Fruit fly (Drosophila melanogaster): ENCODE results near the gene Tdh.

Gene Tdh

DNA sequence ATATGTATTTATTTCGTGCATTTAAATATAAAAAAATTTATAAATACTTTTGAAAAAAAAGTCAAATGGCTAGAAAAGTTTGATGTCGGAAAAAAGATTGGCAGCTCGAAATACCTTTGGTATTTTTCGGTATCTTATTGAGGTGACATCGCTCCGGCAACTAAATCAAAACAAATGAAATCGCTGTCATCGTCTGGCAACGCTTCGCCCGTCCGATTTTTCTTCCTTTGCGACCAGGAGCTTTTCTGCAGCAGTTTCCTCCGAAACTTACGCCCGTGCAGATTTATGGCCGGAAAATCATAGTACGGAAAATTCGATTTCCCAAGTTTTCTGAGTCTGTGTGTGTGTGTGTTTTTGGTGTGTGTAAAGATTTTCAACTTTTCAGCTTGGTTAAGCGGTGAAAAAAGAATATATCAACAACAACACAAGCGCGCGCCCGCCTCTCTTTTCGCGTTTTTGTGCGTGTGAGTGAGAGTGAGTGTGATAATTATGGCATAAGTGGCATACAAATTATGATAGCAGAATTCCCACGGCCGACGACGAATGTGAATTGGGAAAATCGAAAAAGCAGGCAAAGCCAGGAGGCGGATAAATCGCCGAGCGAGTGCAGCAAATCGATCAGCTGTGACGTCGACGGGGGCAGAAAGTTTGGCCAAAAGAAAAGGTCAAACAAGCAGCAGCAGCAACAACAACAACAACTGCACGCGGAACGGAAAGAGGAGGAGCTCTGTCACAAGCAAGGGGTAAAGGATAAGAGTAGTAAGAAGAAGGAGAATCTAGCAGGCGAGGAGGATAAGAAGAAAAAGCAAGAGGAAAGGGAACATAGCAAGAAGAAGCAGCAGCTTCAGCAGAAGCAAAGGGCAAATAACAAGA lies 30.6 kb downstream of the Tdh start, which contains the start of gene CG32425 (continued):
- TF ChIP-seq CG8765 (GFP tag; IDR thresholded peaks at IDR 0.05) (no peak), danr (GFP tag; IDR thresholded peaks at IDR 0.05) (no peak), rib (GFP tag; IDR thresholded peaks at IDR 0.05) (no peak), CG10209 (GFP tag; optimal IDR thresholded peaks at IDR 0.05) (no peak), CG8290 (GFP tag; optimal IDR thresholded peaks at IDR 0.05) (no peak), CG8290 (tag; optimal IDR thresholded peaks at IDR 0.05) (peak in 1 of 2 experiments; percentile 1), CG9609 (GFP tag; optimal IDR thresholded peaks at IDR 0.05) (no peak), p53 (GFP tag; optimal IDR thresholded peaks at IDR 0.05) (no peak), Chrac-16 (GFP tag; optimal IDR thresholded peaks at IDR 0.05) (no peak), Ets97D (GFP tag; optimal IDR thresholded peaks at IDR 0.05) (peak; percentile 61), CG17361 (GFP tag; IDR thresholded peaks at IDR 0.05) (0 out of 3 replicates have a peak, but pooled peaks have one; percentile 21), NFAT (GFP tag; IDR thresholded peaks at IDR 0.05) (no peak), slp2 (GFP tag; optimal IDR thresholded peaks at IDR 0.05) (no peak), CG12104 (GFP tag; optimal IDR thresholded peaks at IDR 0.05) (no peak), phol (tag; optimal IDR thresholded peaks at IDR 0.05) (peak; percentile 40), Sry-β (GFP tag; optimal IDR thresholded peaks at IDR 0.05) (peak; percentile 64), jigr1 (GFP tag; IDR thresholded peaks at IDR 0.05) (no peak), CG11398 (GFP tag; optimal IDR thresholded peaks at IDR 0.05) (no peak), otp (GFP tag; IDR thresholded peaks at IDR 0.05) (no peak), nmo (GFP tag; optimal IDR thresholded peaks at IDR 0.05) (peak; percentile 26), CG14860 (GFP tag; IDR thresholded peaks at IDR 0.05; ENCODE audit: partially characterized antibody) (no peak), CHES-1-like (GFP tag; optimal IDR thresholded peaks at IDR 0.05) (no peak), ttk (GFP tag; IDR thresholded peaks at IDR 0.05) (no peak), D19A (tag; optimal IDR thresholded peaks at IDR 0.05) (no peak), gro (GFP tag; optimal IDR thresholded peaks at IDR 0.05) (peak; percentile 36), ase (GFP tag; IDR thresholded peaks at IDR 0.05) (0 out of 3 replicates have a peak, but pooled peaks have one; percentile 12), CG14014 (GFP tag; IDR thresholded peaks at IDR 0.05) (no peak), schlank (tag; optimal IDR thresholded peaks at IDR 0.05) (no peak), bowl (GFP tag; IDR thresholded peaks at IDR 0.05) (no peak), crol (GFP tag; IDR thresholded peaks at IDR 0.05) (no peak), dan (GFP tag; IDR thresholded peaks at IDR 0.05) (no peak), CG14441 (GFP tag; IDR thresholded peaks at IDR 0.05) (no peak), sr (GFP tag; IDR thresholded peaks at IDR 0.05) (no peak), CG8924 (tag; optimal IDR thresholded peaks at IDR 0.05) (no peak), Stat92E (GFP tag; optimal IDR thresholded peaks at IDR 0.05) (no peak), CG13123 (GFP tag; optimal IDR thresholded peaks at IDR 0.05) (no peak), Xrp1 (GFP tag; IDR thresholded peaks at IDR 0.05) (peak; percentile 14; the same call in 1 of the 2 replicates), ranshi (GFP tag; IDR thresholded peaks at IDR 0.05) (no peak), bcd (GFP tag; optimal IDR thresholded peaks at IDR 0.05) (no peak), Poxn (GFP tag; IDR thresholded peaks at IDR 0.05) (no peak), stc (GFP tag; IDR thresholded peaks at IDR 0.05) (no peak), Sox102F (GFP tag; optimal IDR thresholded peaks at IDR 0.05) (no peak), Trl (optimal IDR thresholded peaks at IDR 0.05) (peak in 1 of 2 experiments; percentile 32), Trl (GFP tag; optimal IDR thresholded peaks at IDR 0.05) (no peak), CG1024 (GFP tag; IDR thresholded peaks at IDR 0.05) (no peak), br (optimal IDR thresholded peaks at IDR 0.05) (no peak), CG2120 (GFP tag; optimal IDR thresholded peaks at IDR 0.05) (peak; percentile 28), CG42726 (GFP tag; IDR thresholded peaks at IDR 0.05; ENCODE audit: partially characterized antibody) (no peak; the same call in 1 of the 2 replicates), gcm (GFP tag; optimal IDR thresholded peaks at IDR 0.05) (no peak), psq (GFP tag; optimal IDR thresholded peaks at IDR 0.05) (no peak), CG8944 (GFP tag; optimal IDR thresholded peaks at IDR 0.05) (no peak), ken (GFP tag; IDR thresholded peaks at IDR 0.05) (peak; percentile 49; the same call in 1 of the 3 replicates)
